Fruit fly (Drosophila melanogaster): ENCODE data around the gene AIF.

Gene AIF

DNA sequence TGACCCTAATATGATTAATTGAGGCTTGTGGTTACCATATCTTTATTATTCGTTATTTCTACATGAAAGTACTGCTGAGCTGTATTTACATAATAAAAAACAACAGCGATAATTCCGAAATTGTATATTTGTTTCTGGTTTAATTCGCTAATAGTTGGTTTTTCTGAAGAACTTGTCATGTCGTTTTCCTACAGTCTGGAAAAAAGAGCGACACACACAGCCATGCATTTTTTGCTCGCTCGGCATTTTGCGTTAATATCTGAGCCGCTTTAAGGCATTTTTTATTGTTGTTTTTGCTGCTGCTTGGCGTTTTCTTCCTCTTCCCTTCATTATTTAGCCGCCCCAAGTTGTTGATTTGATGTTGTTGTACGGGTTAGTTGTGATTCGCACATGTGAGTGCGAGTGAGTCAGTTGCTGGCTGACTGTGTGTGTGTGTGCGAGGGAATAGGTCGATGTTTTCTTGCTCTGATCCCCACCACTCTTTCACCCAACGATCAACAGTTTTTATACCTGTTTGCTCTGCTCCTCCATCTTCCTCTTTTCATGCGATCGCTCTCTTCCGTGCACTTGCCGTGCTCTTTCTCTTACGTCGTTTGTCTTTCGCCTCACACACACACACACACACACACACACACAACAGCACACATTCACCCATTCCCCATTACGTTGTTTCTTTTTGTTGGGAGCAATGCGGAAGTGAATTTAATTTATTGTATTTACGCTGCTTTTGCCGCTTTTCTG lies 23.7 kb downstream of the AIF start (continued):
- TF ChIP-seq CG11294 (GFP tag; IDR thresholded peaks at IDR 0.05) (no peak), CG6808 (GFP tag; optimal IDR thresholded peaks at IDR 0.05) (peak; percentile 17), Sox14 (GFP tag; optimal IDR thresholded peaks at IDR 0.05) (peak; percentile 47), Blimp-1 (GFP tag; optimal IDR thresholded peaks at IDR 0.05) (no peak), fd85E (GFP tag; optimal IDR thresholded peaks at IDR 0.05) (no peak), CG16779 (tag; optimal IDR thresholded peaks at IDR 0.05) (peak; percentile 4), CG32006 (GFP tag; optimal IDR thresholded peaks at IDR 0.05) (peak; percentile 9), CG3919 (GFP tag; optimal IDR thresholded peaks at IDR 0.05) (no peak), CG8319 (GFP tag; optimal IDR thresholded peaks at IDR 0.05) (no peak), ss (GFP tag; optimal IDR thresholded peaks at IDR 0.05) (peak; percentile 45 to 71), CG7368 (GFP tag; optimal IDR thresholded peaks at IDR 0.05) (no peak), fd59A (GFP tag; optimal IDR thresholded peaks at IDR 0.05) (no peak), esn (GFP tag; optimal IDR thresholded peaks at IDR 0.05) (peak; percentile 55), Eip93F (GFP tag; optimal IDR thresholded peaks at IDR 0.05) (no peak), fkh (GFP tag; optimal IDR thresholded peaks at IDR 0.05) (no peak), eg (GFP tag; IDR thresholded peaks at IDR 0.05) (no peak), net (GFP tag; optimal IDR thresholded peaks at IDR 0.05) (no peak), Eip75B (GFP tag; optimal IDR thresholded peaks at IDR 0.05) (peak; percentile 9), CG6792 (GFP tag; optimal IDR thresholded peaks at IDR 0.05) (peak; percentile 48), Met (GFP tag; optimal IDR thresholded peaks at IDR 0.05) (peak; percentile 60), CG8632 (GFP tag; optimal IDR thresholded peaks at IDR 0.05) (peak; percentile 29), vri (GFP tag; optimal IDR thresholded peaks at IDR 0.05) (peak; percentile 51), CG34406 (GFP tag; optimal IDR thresholded peaks at IDR 0.05) (no peak), pdm3 (GFP tag; optimal IDR thresholded peaks at IDR 0.05) (peak; percentile 28), cyc (GFP tag; optimal IDR thresholded peaks at IDR 0.05) (no peak), Gug (GFP tag; IDR thresholded peaks at IDR 0.05) (0 out of 2 replicates have a peak, but pooled peaks have one; percentile 15), Sox15 (GFP tag; optimal IDR thresholded peaks at IDR 0.05) (no peak), CG6854 (GFP tag; optimal IDR thresholded peaks at IDR 0.05) (peak; percentile 43)

DNA sequence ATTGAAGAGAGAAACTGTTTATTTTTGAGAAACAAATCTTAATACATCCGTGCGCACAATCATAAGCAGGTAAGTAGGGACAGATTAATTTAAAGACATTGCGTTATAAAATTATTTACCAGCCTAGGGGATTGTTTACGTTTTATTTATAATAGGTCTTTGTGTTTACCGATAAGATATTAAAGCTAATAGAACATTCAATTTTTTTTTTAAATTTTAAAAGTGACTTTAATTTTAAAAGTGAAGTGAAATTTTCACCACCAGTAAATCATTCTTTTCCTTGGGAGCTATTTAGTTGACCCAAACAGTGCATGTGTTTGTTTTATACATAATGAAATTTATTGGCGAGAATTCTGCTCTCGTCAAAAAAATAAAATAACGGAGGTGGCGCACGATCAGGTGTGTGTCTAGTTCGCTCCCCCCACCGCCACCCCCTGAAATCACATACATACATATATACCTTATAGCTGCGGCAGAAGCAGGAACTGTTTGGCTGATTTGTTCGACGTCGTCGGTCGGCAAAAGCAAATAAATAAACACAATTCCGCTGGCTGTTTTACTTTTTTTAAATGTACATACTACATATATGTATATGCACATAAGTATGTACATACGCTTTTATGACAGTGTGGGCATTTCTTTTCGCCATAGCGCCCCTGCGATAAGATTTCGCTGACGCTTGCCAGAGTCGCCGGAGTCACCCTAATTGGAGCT lies 24.5 kb downstream of the AIF start:
- peak; percentile 80 for TF ChIP-seq svp (GFP tag)
- TF ChIP-seq fkh (GFP tag; optimal IDR thresholded peaks at IDR 0.05): peak; percentile 83
- TF ChIP-seq dsx (GFP tag; optimal IDR thresholded peaks at IDR 0.05; ENCODE audit: poor library complexity, severe bottlenecking): peak; percentile 0
- TF ChIP-seq Hr38 (GFP tag; optimal IDR thresholded peaks at IDR 0.05): no peak
- TF ChIP-seq CG11902 (GFP tag; optimal IDR thresholded peaks at IDR 0.05): peak; percentile 26
- TF ChIP-seq CG6163 (GFP tag; IDR thresholded peaks at IDR 0.05): peak; percentile 36
- TF ChIP-seq CG6276 (GFP tag; optimal IDR thresholded peaks at IDR 0.05): peak; percentile 35
- peak; percentile 27 for TF ChIP-seq CG6792 (GFP tag; optimal IDR thresholded peaks at IDR 0.05)
- peak; percentile 49 for TF ChIP-seq Sox14 (GFP tag; optimal IDR thresholded peaks at IDR 0.05)
- no peak for TF ChIP-seq CG1621 (tag; optimal IDR thresholded peaks at IDR 0.05)
- peak; percentile 35 for TF ChIP-seq CG6808 (GFP tag; optimal IDR thresholded peaks at IDR 0.05)
- peak; percentile 38 to 66 for TF ChIP-seq ss (GFP tag; optimal IDR thresholded peaks at IDR 0.05)
- peak; percentile 27 for TF ChIP-seq net (GFP tag; optimal IDR thresholded peaks at IDR 0.05)
- peak; percentile 30 for TF ChIP-seq Blimp-1 (GFP tag; optimal IDR thresholded peaks at IDR 0.05)
- peak; percentile 61; the same call in 1 of the 2 replicates for TF ChIP-seq CG15336 (GFP tag; IDR thresholded peaks at IDR 0.05)
- TF ChIP-seq lz (GFP tag; optimal IDR thresholded peaks at IDR 0.05): peak; percentile 67
- TF ChIP-seq Sox15 (GFP tag; optimal IDR thresholded peaks at IDR 0.05): peak; percentile 39
- peak; percentile 20 for TF ChIP-seq vri (GFP tag; optimal IDR thresholded peaks at IDR 0.05)
- peak; percentile 55 for TF ChIP-seq OdsH (GFP tag; optimal IDR thresholded peaks at IDR 0.05)
- peak; percentile 20; the same call in 1 of the 2 replicates for TF ChIP-seq Gug (GFP tag; IDR thresholded peaks at IDR 0.05)
- peak; percentile 20 for TF ChIP-seq CG8319 (GFP tag; optimal IDR thresholded peaks at IDR 0.05)
- TF ChIP-seq CG31627 (GFP tag; optimal IDR thresholded peaks at IDR 0.05): peak; percentile 57
- peak; percentile 43 for TF ChIP-seq CG11762 (GFP tag; optimal IDR thresholded peaks at IDR 0.05; ENCODE audit: insufficient read depth)
- TF ChIP-seq Hr39 (GFP tag; optimal IDR thresholded peaks at IDR 0.05): peak; percentile 63
- TF ChIP-seq esn (GFP tag; optimal IDR thresholded peaks at IDR 0.05): peak; percentile 67
- peak; percentile 61 for TF ChIP-seq cyc (GFP tag; optimal IDR thresholded peaks at IDR 0.05)
- no peak for TF ChIP-seq Lpt (GFP tag; optimal IDR thresholded peaks at IDR 0.05)
- TF ChIP-seq CG8632 (GFP tag; optimal IDR thresholded peaks at IDR 0.05): peak; percentile 61
- no peak for TF ChIP-seq CG7368 (GFP tag; optimal IDR thresholded peaks at IDR 0.05)
- TF ChIP-seq CG11294 (GFP tag; IDR thresholded peaks at IDR 0.05): peak; percentile 33; the same call in 1 of the 2 replicates
- peak; percentile 35 for TF ChIP-seq CG9139 (GFP tag; optimal IDR thresholded peaks at IDR 0.05)
- TF ChIP-seq CG10631 (GFP tag; optimal IDR thresholded peaks at IDR 0.05): peak; percentile 37
- TF ChIP-seq salr (GFP tag; optimal IDR thresholded peaks at IDR 0.05): peak in 1 of 2 experiments; percentile 61
